Worm (Caenorhabditis elegans): ENCODE measurements around the gene K03B8.8.

The K03B8.8 gene

ce11 chrV:11410902-11411561 lies at the start of gene K03B8.8, which contains the start of gene grl-3:
Gene K03B8.8, minus strand, starts transcription at chrV:11411002.
Gene grl-3, plus strand, starts transcription at chrV:11411511.
- TF ChIP-seq him-1 (tag; optimal IDR thresholded peaks at IDR 0.05) = no peak
- TF ChIP-seq dao-5 (tag; optimal IDR thresholded peaks at IDR 0.05) = no peak
- TF ChIP-seq W03F9.2 (tag; optimal IDR thresholded peaks at IDR 0.05) = no peak

ce11 chrV:11459255-11459654 lies 48.5 kb upstream of the K03B8.8 start, which contains the start of gene T11F9.1:
Gene T11F9.1, plus strand, starts transcription at chrV:11459555.
- TF ChIP-seq dao-5 (tag; optimal IDR thresholded peaks at IDR 0.05) (no peak), W03F9.2 (tag; optimal IDR thresholded peaks at IDR 0.05) (no peak), him-1 (tag; optimal IDR thresholded peaks at IDR 0.05) (no peak)

- TF ChIP-seq him-1 (tag; optimal IDR thresholded peaks at IDR 0.05) (no peak), W03F9.2 (tag; optimal IDR thresholded peaks at IDR 0.05) (no peak), dao-5 (tag; optimal IDR thresholded peaks at IDR 0.05) (no peak)
Observed at ce11 chrV:11454917-11455316, 44.1 kb upstream of the K03B8.8 start.

- no peak for TF ChIP-seq him-1 (tag; optimal IDR thresholded peaks at IDR 0.05)
- no peak for TF ChIP-seq W03F9.2 (tag; optimal IDR thresholded peaks at IDR 0.05)
- TF ChIP-seq dao-5 (tag; optimal IDR thresholded peaks at IDR 0.05) = no peak
Observed at ce11 chrV:11450257-11450656, 39.5 kb upstream of the K03B8.8 start, which contains the start of gene col-156. Gene col-156, minus strand, starts transcription at chrV:11450357.

- TF ChIP-seq W03F9.2 (tag; optimal IDR thresholded peaks at IDR 0.05) (no peak), dao-5 (tag; optimal IDR thresholded peaks at IDR 0.05) (no peak), him-1 (tag; optimal IDR thresholded peaks at IDR 0.05) (no peak)
Observed at ce11 chrV:11449404-11449803, 38.6 kb upstream of the K03B8.8 start.

- TF ChIP-seq dao-5 (tag; optimal IDR thresholded peaks at IDR 0.05) = no peak
- TF ChIP-seq him-1 (tag; optimal IDR thresholded peaks at IDR 0.05) = no peak
- TF ChIP-seq W03F9.2 (tag; optimal IDR thresholded peaks at IDR 0.05) = no peak
Observed at ce11 chrV:11446297-11446696, 35.5 kb upstream of the K03B8.8 start, which contains the start of gene mig-17. Gene mig-17, plus strand, starts transcription at chrV:11446685.

ce11 chrV:11445375-11445774 lies 34.6 kb upstream of the K03B8.8 start:
- no peak for TF ChIP-seq W03F9.2 (tag; optimal IDR thresholded peaks at IDR 0.05)
- no peak for TF ChIP-seq dao-5 (tag; optimal IDR thresholded peaks at IDR 0.05)
- peak; percentile 35 for TF ChIP-seq him-1 (tag; optimal IDR thresholded peaks at IDR 0.05)

ce11 chrV:11443503-11443902 lies 32.7 kb upstream of the K03B8.8 start, which contains the start of gene F57B7.2:
Gene F57B7.2, minus strand, starts transcription at chrV:11443603.
- no peak for TF ChIP-seq W03F9.2 (tag; optimal IDR thresholded peaks at IDR 0.05)
- no peak for TF ChIP-seq him-1 (tag; optimal IDR thresholded peaks at IDR 0.05)
- no peak for TF ChIP-seq dao-5 (tag; optimal IDR thresholded peaks at IDR 0.05)

ce11 chrV:11439202-11439601 lies 28.4 kb upstream of the K03B8.8 start:
- TF ChIP-seq W03F9.2 (tag; optimal IDR thresholded peaks at IDR 0.05) = no peak
- no peak for TF ChIP-seq him-1 (tag; optimal IDR thresholded peaks at IDR 0.05)
- TF ChIP-seq dao-5 (tag; optimal IDR thresholded peaks at IDR 0.05) = no peak

- TF ChIP-seq W03F9.2 (tag; optimal IDR thresholded peaks at IDR 0.05) (no peak), dao-5 (tag; optimal IDR thresholded peaks at IDR 0.05) (no peak), him-1 (tag; optimal IDR thresholded peaks at IDR 0.05) (no peak)
Observed at ce11 chrV:11438464-11438863, 27.7 kb upstream of the K03B8.8 start, which contains the start of gene dmsr-1. Gene dmsr-1, plus strand, starts transcription at chrV:11438764.

- TF ChIP-seq him-1 (tag; optimal IDR thresholded peaks at IDR 0.05) (no peak), W03F9.2 (tag; optimal IDR thresholded peaks at IDR 0.05) (no peak), dao-5 (tag; optimal IDR thresholded peaks at IDR 0.05) (no peak)
Observed at ce11 chrV:11436407-11436806, 25.6 kb upstream of the K03B8.8 start.

- TF ChIP-seq him-1 (tag; optimal IDR thresholded peaks at IDR 0.05) (no peak), W03F9.2 (tag; optimal IDR thresholded peaks at IDR 0.05) (no peak), dao-5 (tag; optimal IDR thresholded peaks at IDR 0.05) (no peak)
Observed at ce11 chrV:11435242-11435641, 24.4 kb upstream of the K03B8.8 start.

ce11 chrV:11430823-11431222 lies 20.0 kb upstream of the K03B8.8 start:
- no peak for TF ChIP-seq W03F9.2 (tag; optimal IDR thresholded peaks at IDR 0.05)
- no peak for TF ChIP-seq him-1 (tag; optimal IDR thresholded peaks at IDR 0.05)
- no peak for TF ChIP-seq dao-5 (tag; optimal IDR thresholded peaks at IDR 0.05)

- no peak for TF ChIP-seq him-1 (tag; optimal IDR thresholded peaks at IDR 0.05)
- no peak for TF ChIP-seq dao-5 (tag; optimal IDR thresholded peaks at IDR 0.05)
- no peak for TF ChIP-seq W03F9.2 (tag; optimal IDR thresholded peaks at IDR 0.05)
Observed at ce11 chrV:11428728-11429127, 17.9 kb upstream of the K03B8.8 start.

ce11 chrV:11424565-11424964 lies 13.8 kb upstream of the K03B8.8 start, which contains the start of gene T26H10.2:
Gene T26H10.2, minus strand, starts transcription at chrV:11424665.
- TF ChIP-seq W03F9.2 (tag; optimal IDR thresholded peaks at IDR 0.05) (no peak), him-1 (tag; optimal IDR thresholded peaks at IDR 0.05) (no peak), dao-5 (tag; optimal IDR thresholded peaks at IDR 0.05) (no peak)
